Fruit fly (Drosophila melanogaster) whole organism, embryonic: Measurements from ENCODE around the gene UQCR-6.4L.

Source experiments
- Atf3 ChIP-seq: fragments of 200-800 bp; sonication (Bioruptor generic); optimal IDR thresholded peaks from 3 replicates; lab custom pipeline; 2016; ENCODE audit warnings: missing biosample characterization, missing genetic modification characterization
- Awh ChIP-seq: fragments of 200-800 bp; sonication (Bioruptor generic); IDR thresholded peaks from 2 replicates; pipeline ENCODE4, ENCODE4 v1.3.6; 2022; ENCODE audit warnings: missing biosample characterization, missing genetic modification characterization
- Blimp-1 ChIP-seq: fragments of 200-800 bp; sonication (Bioruptor generic); optimal IDR thresholded peaks from 3 replicates; lab custom pipeline; 2018; ENCODE audit warnings: missing biosample characterization, missing genetic modification characterization, mild to moderate bottlenecking, moderate library complexity, missing genetic modification reagents
- BtbVII ChIP-seq: fragments of 200-800 bp; sonication (Bioruptor generic); optimal IDR thresholded peaks from 3 replicates; lab custom pipeline; 2017; ENCODE audit warnings: missing biosample characterization, mild to moderate bottlenecking, missing genetic modification characterization
- CG10366 ChIP-seq: fragments of 200-800 bp; sonication (Bioruptor generic); IDR thresholded peaks from 2 replicates; pipeline ENCODE4 v1.3.6; 2022; ENCODE audit warnings: missing biosample characterization, missing genetic modification characterization
- CG11398 ChIP-seq: fragments of 200-800 bp; sonication (Bioruptor generic); optimal IDR thresholded peaks from 2 replicates; lab custom pipeline; 2016; ENCODE audit warnings: missing biosample characterization, missing genetic modification characterization
- CG12299 ChIP-seq: fragments of 200-800 bp; sonication (Bioruptor generic); optimal IDR thresholded peaks from 2 replicates; lab custom pipeline; 2018; ENCODE audit warnings: missing biosample characterization, mild to moderate bottlenecking, missing genetic modification characterization
- CG1233 ChIP-seq: fragments of 200-800 bp; sonication (Bioruptor generic); optimal IDR thresholded peaks from 4 replicates; lab custom pipeline; 2018; ENCODE audit warnings: missing biosample characterization, mild to moderate bottlenecking, missing genetic modification characterization
- CG13287 ChIP-seq: fragments of 200-800 bp; sonication (Bioruptor generic); IDR thresholded peaks from 2 replicates; pipeline ENCODE4 v1.3.6; 2022; ENCODE audit warnings: missing biosample characterization, missing genetic modification characterization; ENCODE audit not compliant: partially characterized antibody
- CG13775 ChIP-seq: fragments of 200-800 bp; sonication (Bioruptor generic); optimal IDR thresholded peaks from 3 replicates; lab custom pipeline; 2017; ENCODE audit warnings: missing biosample characterization, mild to moderate bottlenecking, missing genetic modification characterization
- CG14860 ChIP-seq: fragments of 200-800 bp; sonication (Bioruptor generic); IDR thresholded peaks from 3 replicates; pipeline ENCODE4 v1.3.6; 2022; ENCODE audit warnings: missing biosample characterization, missing genetic modification characterization; ENCODE audit not compliant: partially characterized antibody
- CG18262 ChIP-seq: fragments of 200-800 bp; optimal IDR thresholded peaks from 3 replicates; lab custom pipeline; 2019; ENCODE audit warnings: missing biosample characterization, mild to moderate bottlenecking, missing genetic modification characterization, moderate library complexity
- CG1832 ChIP-seq: fragments of 200-800 bp; sonication (Bioruptor generic); optimal IDR thresholded peaks from 2 replicates; lab custom pipeline; 2017; ENCODE audit warnings: missing biosample characterization, mild to moderate bottlenecking, missing genetic modification characterization, inconsistent platforms
- CG18476 ChIP-seq: fragments of 200-800 bp; sonication (Bioruptor generic); optimal IDR thresholded peaks from 2 replicates; lab custom pipeline; 2016; ENCODE audit warnings: missing biosample characterization, mild to moderate bottlenecking, missing genetic modification characterization
- CG2129 ChIP-seq: fragments of 200-800 bp; sonication (Bioruptor generic); IDR thresholded peaks from 2 replicates; pipeline ENCODE4 v1.3.6; 2022; ENCODE audit warnings: missing biosample characterization, missing genetic modification characterization; ENCODE audit not compliant: partially characterized antibody
- CG30431 ChIP-seq: fragments of 200-800 bp; sonication (Bioruptor generic); optimal IDR thresholded peaks from 2 replicates; lab custom pipeline; 2017; ENCODE audit warnings: missing biosample characterization, missing genetic modification characterization
- CG31441 ChIP-seq: fragments of 200-800 bp; sonication (Bioruptor generic); IDR thresholded peaks from 2 replicates; pipeline ENCODE4 v1.3.6; 2022; ENCODE audit warnings: missing biosample characterization, missing genetic modification characterization
- CG3163 ChIP-seq: fragments of 200-800 bp; sonication (Bioruptor generic); optimal IDR thresholded peaks from 3 replicates; lab custom pipeline; 2016; ENCODE audit warnings: missing biosample characterization, missing genetic modification characterization
- CG34224 ChIP-seq: fragments of 200-800 bp; sonication (Bioruptor generic); IDR thresholded peaks from 3 replicates; pipeline ENCODE4 v1.3.6; 2022; ENCODE audit warnings: missing biosample characterization, missing genetic modification characterization; ENCODE audit not compliant: partially characterized antibody
- CG6813 ChIP-seq: fragments of 200-800 bp; sonication (Bioruptor generic); optimal IDR thresholded peaks from 2 replicates; lab custom pipeline; 2017; ENCODE audit warnings: missing biosample characterization, missing genetic modification characterization, mild to moderate bottlenecking, moderate library complexity, missing genetic modification reagents
- CG6854 ChIP-seq: fragments of 200-800 bp; sonication (Bioruptor generic); optimal IDR thresholded peaks from 3 replicates; lab custom pipeline; 2017; ENCODE audit warnings: missing biosample characterization, mild to moderate bottlenecking, missing genetic modification characterization
- CG8089 ChIP-seq: fragments of 200-800 bp; sonication (Bioruptor generic); optimal IDR thresholded peaks from 3 replicates; lab custom pipeline; 2016; ENCODE audit warnings: missing biosample characterization, missing genetic modification characterization
- CG8290 ChIP-seq, 3 experiments: fragments of 200-800 bp; sonication (Bioruptor generic); optimal IDR thresholded peaks; 2 replicates each; lab custom pipeline; 2016 to 2019; ENCODE audit warnings: missing biosample characterization in 3 of 3, missing genetic modification characterization in 3 of 3, mild to moderate bottlenecking in 2 of 3, moderate library complexity in 1 of 3
- CG8478 ChIP-seq: fragments of >200 bp; optimal IDR thresholded peaks from 2 replicates; lab custom pipeline; 2018
- Dek ChIP-seq: fragments of 200-800 bp; sonication (Bioruptor generic); optimal IDR thresholded peaks from 3 replicates; lab custom pipeline; 2019; ENCODE audit warnings: missing biosample characterization, mild to moderate bottlenecking, missing genetic modification characterization, moderate library complexity
- Dp ChIP-seq: fragments of 200-800 bp; sonication (Bioruptor generic); optimal IDR thresholded peaks from 2 replicates; lab custom pipeline; 2018; ENCODE audit warnings: missing biosample characterization, mild to moderate bottlenecking, missing genetic modification characterization, moderate library complexity
- Dref ChIP-seq: fragments of 200-800 bp; sonication (Bioruptor generic); IDR thresholded peaks from 2 replicates; pipeline ENCODE4 v1.3.6; 2022; ENCODE audit warnings: missing biosample characterization, missing genetic modification characterization
- Oli ChIP-seq: fragments of 200-800 bp; sonication (Bioruptor generic); optimal IDR thresholded peaks from 2 replicates; lab custom pipeline; 2018; ENCODE audit warnings: missing biosample characterization, mild to moderate bottlenecking, missing genetic modification characterization, moderate library complexity
- Ssrp ChIP-seq: fragments of 200-800 bp; sonication (Bioruptor generic); optimal IDR thresholded peaks from 2 replicates; lab custom pipeline; 2018; ENCODE audit warnings: missing biosample characterization, mild to moderate bottlenecking, missing genetic modification characterization, moderate library complexity
- Xbp1 ChIP-seq: fragments of 200-800 bp; sonication (Bioruptor generic); optimal IDR thresholded peaks from 3 replicates; lab custom pipeline; 2016; ENCODE audit warnings: missing biosample characterization, mild to moderate bottlenecking, missing genetic modification characterization
- bab2 ChIP-seq: fragments of 200-800 bp; sonication (Bioruptor generic); optimal IDR thresholded peaks from 2 replicates; lab custom pipeline; 2016; ENCODE audit warnings: missing biosample characterization, missing genetic modification characterization
- btn ChIP-seq: fragments of 200-800 bp; sonication (Bioruptor generic); optimal IDR thresholded peaks from 2 replicates; lab custom pipeline; 2016; ENCODE audit warnings: missing biosample characterization, missing genetic modification characterization
- cas ChIP-seq: fragments of 200-800 bp; sonication (Bioruptor generic); IDR thresholded peaks from 2 replicates; pipeline ENCODE4 v1.3.6; 2022; ENCODE audit warnings: missing biosample characterization, missing genetic modification characterization
- corto ChIP-seq: fragments of 200-800 bp; sonication (Bioruptor generic); optimal IDR thresholded peaks from 2 replicates; lab custom pipeline; 2016; ENCODE audit warnings: missing biosample characterization, mild to moderate bottlenecking, missing genetic modification characterization, moderate library complexity
- croc ChIP-seq: fragments of 200-800 bp; sonication (Bioruptor generic); conservative IDR thresholded peaks from 3 replicates; pipeline ENCODE4 v1.3.6; 2022; ENCODE audit warnings: missing biosample characterization, missing genetic modification characterization
- ewg ChIP-seq: fragments of 200-800 bp; sonication (Bioruptor generic); optimal IDR thresholded peaks from 3 replicates; lab custom pipeline; 2017; ENCODE audit warnings: mild to moderate bottlenecking, missing biosample characterization, missing genetic modification reagents, missing genetic modification characterization
- fd102C ChIP-seq: fragments of 200-800 bp; sonication (Bioruptor generic); optimal IDR thresholded peaks from 2 replicates; lab custom pipeline; 2018; ENCODE audit warnings: missing biosample characterization, mild to moderate bottlenecking, missing genetic modification characterization, moderate library complexity
- fd96Cb ChIP-seq: fragments of 200-800 bp; sonication (Bioruptor generic); optimal IDR thresholded peaks from 2 replicates; lab custom pipeline; 2018; ENCODE audit warnings: missing biosample characterization, mild to moderate bottlenecking, missing genetic modification characterization, moderate library complexity
- hkb ChIP-seq, 2 experiments: fragments of 200-800 bp in 1 of 2; fragments of >200 bp in 1 of 2; sonication (Bioruptor generic) in 1 of 2; IDR thresholded peaks in 1 of 2; optimal IDR thresholded peaks in 1 of 2; 2 replicates each; pipeline versions ENCODE4 v1.3.6 to Lab custom; 2017 to 2022; ENCODE audit warnings: missing biosample characterization in 1 of 2, missing genetic modification characterization in 1 of 2
- hth ChIP-seq: fragments of >200 bp; optimal IDR thresholded peaks from 2 replicates; lab custom pipeline; 2017; ENCODE audit warnings: inconsistent platforms
- inv ChIP-seq: fragments of 200-800 bp; sonication (Bioruptor generic); IDR thresholded peaks from 2 replicates; pipeline ENCODE4 v1.3.6; 2022; ENCODE audit warnings: missing biosample characterization, missing genetic modification characterization; ENCODE audit not compliant: partially characterized antibody
- ken ChIP-seq: fragments of 200-800 bp; sonication (Bioruptor generic); IDR thresholded peaks from 3 replicates; pipeline ENCODE4 v1.3.6; 2022; ENCODE audit warnings: missing biosample characterization, missing genetic modification characterization
- nmo ChIP-seq: fragments of 200-800 bp; sonication (Bioruptor generic); optimal IDR thresholded peaks from 2 replicates; lab custom pipeline; 2018; ENCODE audit warnings: missing biosample characterization, mild to moderate bottlenecking, missing genetic modification characterization, moderate library complexity
- onecut ChIP-seq: fragments of 200-800 bp; sonication (Bioruptor generic); IDR thresholded peaks from 2 replicates; pipeline ENCODE4 v1.3.6; 2022; ENCODE audit warnings: missing biosample characterization, missing genetic modification characterization
- phol ChIP-seq: fragments of 200-800 bp; sonication (Bioruptor generic); optimal IDR thresholded peaks from 3 replicates; lab custom pipeline; 2018; ENCODE audit warnings: missing biosample characterization, mild to moderate bottlenecking, missing genetic modification characterization, moderate library complexity
- ranshi ChIP-seq: fragments of 200-800 bp; sonication (Bioruptor generic); IDR thresholded peaks from 2 replicates; pipeline ENCODE4 v1.3.6; 2022; ENCODE audit warnings: missing biosample characterization, missing genetic modification characterization
- tna ChIP-seq: fragments of 200-800 bp; sonication (Bioruptor generic); IDR thresholded peaks from 2 replicates; pipeline ENCODE4 v1.3.6; 2022; ENCODE audit warnings: missing biosample characterization, missing genetic modification characterization; ENCODE audit not compliant: partially characterized antibody
- twi ChIP-seq: fragments of 200-800 bp; optimal IDR thresholded peaks from 2 replicates; lab custom pipeline; 2019; ENCODE audit warnings: missing biosample characterization, mild to moderate bottlenecking, missing genetic modification characterization, moderate library complexity
- zen ChIP-seq: fragments of 200-800 bp; sonication (Bioruptor generic); optimal IDR thresholded peaks from 3 replicates; lab custom pipeline; 2018; ENCODE audit warnings: missing biosample characterization, mild to moderate bottlenecking, missing genetic modification characterization, moderate library complexity

The UQCR-6.4L gene

DNA sequence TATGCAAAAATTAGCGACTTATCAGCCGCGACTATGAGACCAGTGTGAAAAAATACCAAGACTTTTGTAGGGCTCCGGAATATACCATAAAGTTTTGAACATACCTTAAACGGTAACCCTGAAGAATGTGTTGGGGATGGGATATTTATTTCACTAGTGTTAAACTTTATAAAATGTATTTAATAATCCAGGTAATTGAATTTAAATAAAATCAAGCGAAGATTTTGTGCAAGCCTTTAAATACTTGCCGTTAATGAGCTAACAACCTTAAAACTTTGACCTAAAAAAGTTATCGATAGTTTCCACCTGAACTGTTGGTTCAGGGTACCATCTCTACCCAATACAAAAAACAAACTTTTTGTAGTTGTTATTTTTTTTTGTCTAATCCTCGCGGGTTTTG is 45.6 kb downstream of the UQCR-6.4L start, which contains the start of gene CG4101 (continued):
- TF ChIP-seq Dp (GFP tag; lab: Kevin White, UChicago) (peak; percentile 39), fd96Cb (peak; percentile 59), btn (GFP tag; lab: Kevin White, UChicago) (no peak), Xbp1 (GFP tag; lab: Kevin White, UChicago) (peak; percentile 86), CG31441 (GFP tag; lab: Robert Waterston, UW) (peak; percentile 65), CG30431 (GFP tag; lab: Kevin White, UChicago) (no peak), CG6854 (GFP tag; lab: Kevin White, UChicago) (peak; percentile 30), Awh (no peak), CG3163 (peak; percentile 2), zen (tag; lab: Kevin White, UChicago) (peak; percentile 71), croc (GFP tag; lab: Robert Waterston, UW) (peak; percentile 58), onecut (GFP tag; lab: Robert Waterston, UW) (peak; percentile 30), CG1832 (GFP tag; lab: Kevin White, UChicago) (no peak), corto (peak; percentile 50), Dek (tag; lab: Kevin White, UChicago) (peak; percentile 77), CG10366 (GFP tag; lab: Robert Waterston, UW) (peak; percentile 80), ranshi (GFP tag; lab: Robert Waterston, UW) (peak; percentile 71; the same call in 1 of the 2 replicates), CG18262 (tag; lab: Kevin White, UChicago) (peak; percentile 70), CG6813 (peak; percentile 29), Oli (tag; lab: Kevin White, UChicago) (peak; percentile 64), hth (no peak), CG12299 (tag; lab: Kevin White, UChicago) (peak; percentile 79), Blimp-1 (peak; percentile 71), twi (tag; lab: Kevin White, UChicago) (peak; percentile 67), cas (GFP tag; lab: Robert Waterston, UW) (peak; percentile 63; the same call in 1 of the 2 replicates), BtbVII (peak; percentile 51), tna (GFP tag; lab: Robert Waterston, UW) (no peak), CG8290 (GFP tag; optimal IDR thresholded peaks at IDR 0.05; lab: Kevin White, UChicago) (peak; percentile 73), CG8290 (tag; optimal IDR thresholded peaks at IDR 0.05; lab: Kevin White, UChicago) (peak; percentile 45 to 57), ken (peak; percentile 82), Dref (peak; percentile 64), CG13287 (GFP tag; lab: Robert Waterston, UW) (peak; percentile 92), CG14860 (peak; percentile 69; the same call in 2 of the 3 replicates), phol (peak; percentile 85), ewg (GFP tag; lab: Kevin White, UChicago) (peak; percentile 49), CG11398 (GFP tag; lab: Kevin White, UChicago) (peak; percentile 5), inv (GFP tag; lab: Robert Waterston, UW) (peak; percentile 72), CG34224 (GFP tag; lab: Robert Waterston, UW) (peak; percentile 87), CG1233 (GFP tag; lab: Kevin White, UChicago) (peak; percentile 60), CG2129 (GFP tag; lab: Robert Waterston, UW) (peak; percentile 77), CG18476 (GFP tag; lab: Kevin White, UChicago) (peak; percentile 72), fd102C (GFP tag; lab: Kevin White, UChicago) (no peak), CG8089 (GFP tag; lab: Kevin White, UChicago) (peak; percentile 22), Ssrp (peak; percentile 75), CG13775 (GFP tag; lab: Kevin White, UChicago) (peak; percentile 77), CG8478 (lab: Kevin White, UChicago) (no peak), bab2 (GFP tag; lab: Kevin White, UChicago) (peak; percentile 77), Atf3 (GFP tag; lab: Kevin White, UChicago) (peak; percentile 45), nmo (peak; percentile 88), hkb (optimal IDR thresholded peaks at IDR 0.05; lab: Kevin White, UChicago) (peak; percentile 42), hkb (GFP tag; IDR thresholded peaks at IDR 0.05; lab: Robert Waterston, UW) (peak; percentile 71)
